Fruit fly (Drosophila melanogaster) whole organism, prepupa: Measurements from ENCODE around the gene CG42507.

Source experiments
- Gug ChIP-seq: fragments of 200-800 bp; sonication (Bioruptor generic); IDR thresholded peaks from 2 replicates; pipeline ENCODE4 v1.3.6; 2022; ENCODE audit warnings: missing biosample characterization, missing genetic modification characterization
- Hr38 ChIP-seq: sonication (Bioruptor generic); optimal IDR thresholded peaks from 2 replicates; lab custom pipeline; 2016; ENCODE audit warnings: missing biosample characterization, missing genetic modification characterization
- OdsH ChIP-seq: fragments of 200-800 bp; sonication (Bioruptor generic); optimal IDR thresholded peaks from 3 replicates; lab custom pipeline; 2016; ENCODE audit warnings: missing biosample characterization, missing genetic modification characterization
- Sox102F ChIP-seq: fragments of 200-800 bp; sonication (Bioruptor generic); optimal IDR thresholded peaks from 2 replicates; lab custom pipeline; 2016; ENCODE audit warnings: missing biosample characterization, mild to moderate bottlenecking, missing genetic modification characterization
- achi ChIP-seq: fragments of 200-800 bp; sonication (Bioruptor generic); optimal IDR thresholded peaks from 3 replicates; lab custom pipeline; 2016; ENCODE audit warnings: missing biosample characterization, missing genetic modification characterization
- net ChIP-seq: fragments of 200-800 bp; sonication (Bioruptor generic); optimal IDR thresholded peaks from 3 replicates; lab custom pipeline; 2016; ENCODE audit warnings: missing biosample characterization, missing genetic modification characterization

DNA sequence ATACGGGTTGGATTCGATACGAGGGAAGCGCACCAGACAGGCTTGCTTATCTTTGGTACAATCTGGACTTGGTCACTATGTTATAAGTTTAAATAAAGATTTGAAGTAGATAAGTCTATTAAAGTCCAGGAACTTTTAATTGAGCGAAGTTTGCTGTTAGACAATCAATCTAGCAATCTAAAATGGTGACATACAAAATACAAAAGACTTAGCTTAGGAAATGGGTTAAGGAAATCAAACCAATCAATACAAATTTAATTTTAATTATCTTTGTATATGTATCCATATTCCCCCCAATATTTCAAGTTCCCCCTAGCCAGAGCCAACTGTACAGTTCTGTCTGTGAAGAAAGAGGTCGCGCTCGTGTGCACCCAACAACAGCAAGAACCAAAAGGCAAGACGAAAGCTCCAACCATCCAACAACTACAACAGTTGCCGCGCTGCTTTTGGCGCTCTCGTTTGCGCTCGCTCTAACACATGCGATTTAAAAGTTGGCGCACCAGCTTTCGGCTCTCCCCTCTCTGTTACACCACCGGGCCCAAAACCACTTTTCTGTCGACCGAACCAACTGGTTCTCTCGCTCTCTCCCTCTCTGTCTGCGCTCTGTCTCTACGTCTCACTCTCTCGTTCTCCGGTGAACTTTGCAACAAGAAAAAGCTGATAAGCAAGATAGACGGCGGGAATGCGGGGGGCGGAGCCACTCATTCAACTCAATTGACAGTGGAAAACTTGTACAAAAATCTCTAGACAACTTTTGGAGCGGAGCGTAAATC, 1.6 kb downstream of the CG42507 start:
- no peak for TF ChIP-seq Hr38
- peak; percentile 90 for TF ChIP-seq achi (GFP tag; lab: Kevin White, UChicago)
- peak; percentile 56 for TF ChIP-seq Sox102F (GFP tag; lab: Kevin White, UChicago)
- TF ChIP-seq Gug (GFP tag; lab: Robert Waterston, UW) = peak; percentile 78
- peak; percentile 93 for TF ChIP-seq OdsH
- TF ChIP-seq net (GFP tag; lab: Kevin White, UChicago) = peak; percentile 84
